Worm (Caenorhabditis elegans) whole organism, L2 larva: ENCODE data around the gene acp-2.

Experiments
- ZK546.5 ChIP-seq: sonication (generic microtip); optimal IDR thresholded peaks from 2 replicates; lab custom pipeline; 2017; ENCODE audit warnings: missing biosample characterization, missing genetic modification characterization
- ama-1 ChIP-seq: fragments of 150-350 bp; optimal IDR thresholded peaks from 2 replicates; lab custom pipeline; 2018; ENCODE audit warnings: inconsistent platforms
- nhr-23 ChIP-seq: fragments of 150-350 bp; optimal IDR thresholded peaks from 2 replicates; lab custom pipeline; 2014; ENCODE audit warnings: missing biosample characterization, missing genetic modification reagents, missing genetic modification characterization

ce11 chrII:8471139-8471538 is 39.3 kb upstream of the acp-2 start, which contains the start of gene M05D6.8:
- TF ChIP-seq nhr-23 (no peak), ama-1 (lab: Kevin White, UChicago) (no peak), ZK546.5 (tag; lab: Kevin White, UChicago) (no peak)
